Fruit fly (Drosophila melanogaster) whole organism, embryonic: ENCODE measurements around the gene CG33181.

Experiments used
- CG7987 ChIP-seq: fragments of 200-800 bp; sonication (Bioruptor generic); optimal IDR thresholded peaks from 2 replicates; lab custom pipeline; 2018; ENCODE audit warnings: missing biosample characterization, mild to moderate bottlenecking, missing genetic modification characterization, moderate library complexity
- CG9797 ChIP-seq: fragments of 200-800 bp; sonication (Bioruptor generic); optimal IDR thresholded peaks from 3 replicates; lab custom pipeline; 2018; ENCODE audit warnings: missing biosample characterization, mild to moderate bottlenecking, missing genetic modification characterization
- Fer1 ChIP-seq: fragments of 200-800 bp; sonication (Bioruptor generic); optimal IDR thresholded peaks from 2 replicates; lab custom pipeline; 2017; ENCODE audit warnings: missing biosample characterization, mild to moderate bottlenecking, missing genetic modification characterization
- HLH54F ChIP-seq: fragments of 200-800 bp; sonication (Bioruptor generic); optimal IDR thresholded peaks from 3 replicates; lab custom pipeline; 2016; ENCODE audit warnings: missing biosample characterization, missing genetic modification characterization
- Rx ChIP-seq: fragments of 200-800 bp; sonication (Bioruptor generic); IDR thresholded peaks from 2 replicates; pipeline ENCODE4 v1.3.6; 2022; ENCODE audit warnings: missing biosample characterization, missing genetic modification characterization
- cas ChIP-seq: fragments of 200-800 bp; sonication (Bioruptor generic); IDR thresholded peaks from 2 replicates; pipeline ENCODE4 v1.3.6; 2022; ENCODE audit warnings: missing biosample characterization, missing genetic modification characterization
- psq ChIP-seq: fragments of 200-800 bp; sonication (Bioruptor generic); optimal IDR thresholded peaks from 2 replicates; lab custom pipeline; 2017; ENCODE audit warnings: missing biosample characterization, missing genetic modification characterization
- twi ChIP-seq: fragments of 200-800 bp; optimal IDR thresholded peaks from 2 replicates; lab custom pipeline; 2019; ENCODE audit warnings: missing biosample characterization, mild to moderate bottlenecking, missing genetic modification characterization, moderate library complexity

DNA sequence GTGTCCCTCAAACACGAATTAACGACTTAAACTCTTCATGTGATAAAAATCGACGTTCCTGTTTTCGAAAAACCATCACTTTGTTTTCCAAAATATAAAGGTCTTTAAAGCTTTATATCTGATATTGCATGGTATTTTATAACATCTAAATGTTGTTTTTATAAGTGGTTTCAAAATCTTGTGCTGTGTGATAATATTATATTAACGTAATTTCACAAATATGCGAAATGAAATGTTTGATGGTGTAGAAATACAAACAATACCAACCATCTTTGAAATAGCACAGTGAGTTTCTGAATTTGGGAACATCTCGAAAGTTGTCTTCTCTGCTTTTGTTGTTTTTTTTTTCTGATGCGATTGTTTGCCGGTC lies 1.8 kb downstream of the CG33181 start:
- no peak for TF ChIP-seq twi (tag; lab: Kevin White, UChicago)
- no peak for TF ChIP-seq cas (GFP tag; lab: Robert Waterston, UW)
- no peak for TF ChIP-seq HLH54F (GFP tag; lab: Kevin White, UChicago)
- no peak for TF ChIP-seq psq (GFP tag; lab: Kevin White, UChicago)
- no peak for TF ChIP-seq Fer1 (GFP tag; lab: Kevin White, UChicago)
- TF ChIP-seq CG9797 (GFP tag; lab: Kevin White, UChicago) = no peak
- no peak for TF ChIP-seq Rx
- TF ChIP-seq CG7987 = no peak
